Fruit fly (Drosophila melanogaster): ENCODE data around the gene Idua.

dm6 chr2L:11091111-11091510 is 21.8 kb downstream of the Idua start, which contains the start of gene Wdr59:
- no peak for TF ChIP-seq Abd-B (GFP tag; optimal IDR thresholded peaks at IDR 0.05)
- TF ChIP-seq HLH106 (tag; optimal IDR thresholded peaks at IDR 0.05), result no peak
- TF ChIP-seq Hr78 (GFP tag; optimal IDR thresholded peaks at IDR 0.05), result no peak
- TF ChIP-seq psq (GFP tag; optimal IDR thresholded peaks at IDR 0.05), result peak; percentile 13
- no peak for TF ChIP-seq Jra (GFP tag; optimal IDR thresholded peaks at IDR 0.05)
- TF ChIP-seq pan (optimal IDR thresholded peaks at IDR 0.05), result no peak
- no peak for TF ChIP-seq GATAd (GFP tag; optimal IDR thresholded peaks at IDR 0.05)
- TF ChIP-seq rgr (GFP tag; optimal IDR thresholded peaks at IDR 0.05), result no peak
- no peak for TF ChIP-seq usp (GFP tag; optimal IDR thresholded peaks at IDR 0.05)
- TF ChIP-seq CG32264 (GFP tag; optimal IDR thresholded peaks at IDR 0.05), result no peak
- TF ChIP-seq OdsH (GFP tag; optimal IDR thresholded peaks at IDR 0.05), result no peak
- TF ChIP-seq fru (GFP tag; optimal IDR thresholded peaks at IDR 0.05), result no peak
- no peak for TF ChIP-seq Rel (GFP tag; optimal IDR thresholded peaks at IDR 0.05)
- no peak for TF ChIP-seq Rel (tag; optimal IDR thresholded peaks at IDR 0.05)
- TF ChIP-seq Hnf4 (GFP tag; optimal IDR thresholded peaks at IDR 0.05), result no peak
